Fruit fly (Drosophila melanogaster): ENCODE measurements around the gene CG12883.

The CG12883 gene

dm6 chr3R:27661389-27661788, 17.7 kb upstream of the CG12883 start:
- TF ChIP-seq abd-A (tag; optimal IDR thresholded peaks at IDR 0.05) (peak; percentile 70), CG15011 (GFP tag; optimal IDR thresholded peaks at IDR 0.05) (no peak), Hsf (GFP tag; optimal IDR thresholded peaks at IDR 0.05) (no peak), scrt (GFP tag; optimal IDR thresholded peaks at IDR 0.05) (peak; percentile 98), CG10147 (GFP tag; optimal IDR thresholded peaks at IDR 0.05) (no peak), esg (GFP tag; conservative IDR thresholded peaks at IDR 0.05) (no peak), CG12219 (GFP tag; optimal IDR thresholded peaks at IDR 0.05) (no peak), ewg (GFP tag; optimal IDR thresholded peaks at IDR 0.05) (peak; percentile 65), CG17568 (GFP tag; optimal IDR thresholded peaks at IDR 0.05) (no peak), Deaf1 (tag; optimal IDR thresholded peaks at IDR 0.05) (peak; percentile 77)

dm6 chr3R:27661971-27662489, 17.1 kb upstream of the CG12883 start, which contains the start of gene unc80:
TSS of gene unc80 (plus strand) at chr3R:27662439.
- peak; percentile 51; the same call in 1 of the 2 replicates for TF ChIP-seq CG32532 (GFP tag; IDR thresholded peaks at IDR 0.05)
- TF ChIP-seq CG43689 (GFP tag; IDR thresholded peaks at IDR 0.05) = no peak
- TF ChIP-seq Bteb2 (GFP tag; optimal IDR thresholded peaks at IDR 0.05) = no peak
- no peak for TF ChIP-seq al (GFP tag; IDR thresholded peaks at IDR 0.05)
- TF ChIP-seq cg (GFP tag; optimal IDR thresholded peaks at IDR 0.05) = no peak
- no peak for TF ChIP-seq CG14965 (GFP tag; optimal IDR thresholded peaks at IDR 0.05; ENCODE audit: borderline replicate concordance)
- peak; percentile 14 for TF ChIP-seq CG7556 (GFP tag; optimal IDR thresholded peaks at IDR 0.05)
- no peak for TF ChIP-seq CG6813 (GFP tag; optimal IDR thresholded peaks at IDR 0.05)
- TF ChIP-seq br (optimal IDR thresholded peaks at IDR 0.05) = no peak
- TF ChIP-seq dysf (GFP tag; IDR thresholded peaks at IDR 0.05) = peak; percentile 32; the same call in 1 of the 3 replicates
- TF ChIP-seq org-1 (GFP tag; optimal IDR thresholded peaks at IDR 0.05) = peak; percentile 1
- peak; percentile 59 for TF ChIP-seq CG2120 (GFP tag; optimal IDR thresholded peaks at IDR 0.05)
- no peak for TF ChIP-seq otp (GFP tag; IDR thresholded peaks at IDR 0.05)
- peak; percentile 34 for TF ChIP-seq Meics (GFP tag; optimal IDR thresholded peaks at IDR 0.05)
- no peak for TF ChIP-seq chinmo (GFP tag; IDR thresholded peaks at IDR 0.05; ENCODE audit: partially characterized antibody)
- TF ChIP-seq hbn (GFP tag; IDR thresholded peaks at IDR 0.05; ENCODE audit: partially characterized antibody) = no peak
- no peak for TF ChIP-seq CG4854 (GFP tag; optimal IDR thresholded peaks at IDR 0.05)
- TF ChIP-seq CG1603 (tag; optimal IDR thresholded peaks at IDR 0.05) = no peak
- TF ChIP-seq CG15514 (GFP tag; optimal IDR thresholded peaks at IDR 0.05) = peak; percentile 19
- TF ChIP-seq CG17829 (tag; optimal IDR thresholded peaks at IDR 0.05) = no peak
- TF ChIP-seq schlank (tag; optimal IDR thresholded peaks at IDR 0.05) = no peak
- TF ChIP-seq Dbx (GFP tag; IDR thresholded peaks at IDR 0.05) = peak; percentile 30; the same call in 1 of the 3 replicates
- TF ChIP-seq Atf6 (GFP tag; IDR thresholded peaks at IDR 0.05) = 0 out of 2 replicates have a peak, but pooled peaks have one; percentile 21
- no peak for TF ChIP-seq CoRest (tag; optimal IDR thresholded peaks at IDR 0.05)
- TF ChIP-seq abd-A (tag; optimal IDR thresholded peaks at IDR 0.05) = peak; percentile 55
- TF ChIP-seq CG7357 (GFP tag; IDR thresholded peaks at IDR 0.05) = no peak
- TF ChIP-seq Med (GFP tag) = peak; percentile 86
- no peak for TF ChIP-seq prd (optimal IDR thresholded peaks at IDR 0.05)
- 0 out of 3 replicates have a peak, but pooled peaks have one; percentile 19 for TF ChIP-seq prd (GFP tag; IDR thresholded peaks at IDR 0.05)
- TF ChIP-seq tll (GFP tag; optimal IDR thresholded peaks at IDR 0.05) = no peak
- no peak for TF ChIP-seq CHES-1-like (GFP tag; optimal IDR thresholded peaks at IDR 0.05)
- TF ChIP-seq CG7372 (GFP tag; IDR thresholded peaks at IDR 0.05) = 0 out of 2 replicates have a peak, but pooled peaks have one; percentile 8
- TF ChIP-seq slp2 (GFP tag; optimal IDR thresholded peaks at IDR 0.05) = no peak
- peak; percentile 16 for TF ChIP-seq CG12071 (GFP tag; optimal IDR thresholded peaks at IDR 0.05)
- no peak for TF ChIP-seq ase (GFP tag; IDR thresholded peaks at IDR 0.05)
- no peak for TF ChIP-seq zf30C (GFP tag; optimal IDR thresholded peaks at IDR 0.05)
- no peak for TF ChIP-seq CG6654 (GFP tag; optimal IDR thresholded peaks at IDR 0.05)
- no peak for TF ChIP-seq en (GFP tag; optimal IDR thresholded peaks at IDR 0.05)
- 0 out of 2 replicates have a peak, but pooled peaks have one; percentile 50 for TF ChIP-seq wdn (GFP tag; IDR thresholded peaks at IDR 0.05)
- no peak for TF ChIP-seq Atf-2 (GFP tag; optimal IDR thresholded peaks at IDR 0.05)

Measured in whole organism, embryonic.